Worm (Caenorhabditis elegans): ENCODE data around the gene nep-8.

DNA sequence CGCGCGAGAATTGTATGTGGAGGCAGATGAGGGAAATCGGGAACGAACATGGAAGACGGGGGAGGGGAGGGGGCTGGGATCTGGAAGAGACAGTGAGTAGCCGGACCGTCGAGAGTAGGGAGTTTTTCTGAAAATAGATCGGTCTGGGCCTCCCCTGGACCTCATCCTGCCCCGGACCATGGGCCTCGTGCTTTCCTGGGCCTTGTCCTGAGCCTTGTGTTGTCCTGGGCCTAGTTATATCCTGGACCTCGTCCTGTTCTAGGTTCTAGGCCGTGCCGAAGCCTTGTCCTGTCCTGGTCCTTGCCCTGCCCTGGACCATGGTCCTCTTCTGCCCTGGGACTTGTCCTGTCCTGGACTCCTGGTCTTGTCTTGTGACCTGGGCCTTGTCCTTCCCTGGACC lies 33.8 kb downstream of the nep-8 start:
- TF ChIP-seq fkh-10 (GFP tag; optimal IDR thresholded peaks at IDR 0.05) (no peak), ceh-14 (tag; optimal IDR thresholded peaks at IDR 0.05) (no peak), pha-4 (tag; optimal IDR thresholded peaks at IDR 0.05) (no peak), ceh-30 (tag; optimal IDR thresholded peaks at IDR 0.05) (no peak), elt-2 (tag; optimal IDR thresholded peaks at IDR 0.05) (no peak), nhr-11 (tag; optimal IDR thresholded peaks at IDR 0.05) (no peak), odd-2 (tag; optimal IDR thresholded peaks at IDR 0.05) (no peak), lim-6 (tag; optimal IDR thresholded peaks at IDR 0.05) (no peak), Y22D7AL.16 (tag; optimal IDR thresholded peaks at IDR 0.05) (no peak), ama-1 (optimal IDR thresholded peaks at IDR 0.05) (no peak)

Data from whole organism, late embryonic.